Worm (Caenorhabditis elegans): ENCODE results near the gene Y67D8A.2.

ce11 chrIV:3278822-3279221 lies 56.6 kb downstream of the Y67D8A.2 start:
- no peak for TF ChIP-seq lim-6 (tag; optimal IDR thresholded peaks at IDR 0.05)
- TF ChIP-seq ama-1 (optimal IDR thresholded peaks at IDR 0.05): no peak
- no peak for TF ChIP-seq tbx-2 (tag; optimal IDR thresholded peaks at IDR 0.05)
- TF ChIP-seq nfya-1 (tag; optimal IDR thresholded peaks at IDR 0.05): no peak
- no peak for TF ChIP-seq K02D7.2 (tag; optimal IDR thresholded peaks at IDR 0.05)
- no peak for TF ChIP-seq npax-4 (tag; optimal IDR thresholded peaks at IDR 0.05)
- no peak for TF ChIP-seq unc-86 (tag; optimal IDR thresholded peaks at IDR 0.05)
- no peak for TF ChIP-seq pha-4 (tag; optimal IDR thresholded peaks at IDR 0.05)
- TF ChIP-seq nhr-11 (tag; optimal IDR thresholded peaks at IDR 0.05): no peak
- TF ChIP-seq fkh-10 (GFP tag; optimal IDR thresholded peaks at IDR 0.05): no peak
- no peak for TF ChIP-seq pax-1 (tag; optimal IDR thresholded peaks at IDR 0.05)
- no peak for TF ChIP-seq lin-11 (tag; optimal IDR thresholded peaks at IDR 0.05)
- no peak for TF ChIP-seq K09A11.1 (tag; optimal IDR thresholded peaks at IDR 0.05; ENCODE audit: insufficient read depth)
- TF ChIP-seq unc-55 (GFP tag; optimal IDR thresholded peaks at IDR 0.05): peak; percentile 62

Data from whole organism, late embryonic.